Fruit fly (Drosophila melanogaster) S2 (cell line): ENCODE results near the gene Nlg4.
A peak's percentile ranks its signal among the peaks of the same experiment; 100 is the strongest.

Experiments used
- CG8478 ChIP-seq: fragments of >200 bp; optimal IDR thresholded peaks from 2 replicates; lab custom pipeline; 2018
- CTCF ChIP-seq, 2 experiments: fragments of >200 bp; optimal IDR thresholded peaks; 2 replicates each; lab custom pipeline; 2018

Gene Nlg4

DNA sequence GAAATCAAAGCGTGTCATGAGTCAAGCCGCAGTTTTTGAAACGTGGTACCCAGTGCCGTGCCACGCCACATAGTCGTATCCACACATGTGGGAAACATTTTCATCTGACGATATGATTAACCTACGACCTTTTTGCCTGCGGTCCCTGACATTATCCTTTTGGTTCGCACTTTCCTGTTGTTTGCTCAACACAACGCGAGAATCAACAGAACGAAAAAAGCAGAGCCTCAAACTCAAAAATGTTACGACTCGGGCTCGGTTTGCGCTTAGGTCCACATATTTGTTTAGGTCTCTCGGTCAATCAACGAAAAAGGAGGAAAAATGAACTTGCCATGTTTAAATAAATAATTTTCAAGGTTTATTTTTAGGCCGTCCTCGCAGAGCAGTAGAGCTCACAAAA lies 71.4 kb downstream of the Nlg4 start:
- TF ChIP-seq CG8478 (lab: Kevin White, UChicago) (no peak), CTCF (optimal IDR thresholded peaks at IDR 0.05; lab: Kevin White, UChicago) (no peak)

DNA sequence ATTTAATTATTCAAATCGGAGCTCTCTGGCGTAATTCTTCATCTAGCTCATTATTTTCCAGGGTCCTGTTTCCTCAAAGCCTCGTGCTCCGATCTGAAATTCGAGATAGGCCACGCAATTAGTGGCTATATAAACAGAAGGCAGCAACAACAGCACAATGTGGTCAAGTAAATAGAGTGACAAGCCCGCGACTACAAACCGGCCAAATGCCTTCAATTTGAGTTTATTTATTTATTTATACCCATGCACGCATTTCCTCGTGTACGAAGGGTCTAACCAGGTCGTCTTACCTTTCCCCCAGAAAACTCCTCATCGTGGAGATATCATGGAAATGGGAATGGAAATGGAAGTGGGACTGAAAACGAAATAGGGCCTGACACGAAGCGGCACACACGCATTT lies 72.2 kb downstream of the Nlg4 start:
- TF ChIP-seq CTCF (optimal IDR thresholded peaks at IDR 0.05; lab: Kevin White, UChicago): no peak
- TF ChIP-seq CG8478 (lab: Kevin White, UChicago): no peak

DNA sequence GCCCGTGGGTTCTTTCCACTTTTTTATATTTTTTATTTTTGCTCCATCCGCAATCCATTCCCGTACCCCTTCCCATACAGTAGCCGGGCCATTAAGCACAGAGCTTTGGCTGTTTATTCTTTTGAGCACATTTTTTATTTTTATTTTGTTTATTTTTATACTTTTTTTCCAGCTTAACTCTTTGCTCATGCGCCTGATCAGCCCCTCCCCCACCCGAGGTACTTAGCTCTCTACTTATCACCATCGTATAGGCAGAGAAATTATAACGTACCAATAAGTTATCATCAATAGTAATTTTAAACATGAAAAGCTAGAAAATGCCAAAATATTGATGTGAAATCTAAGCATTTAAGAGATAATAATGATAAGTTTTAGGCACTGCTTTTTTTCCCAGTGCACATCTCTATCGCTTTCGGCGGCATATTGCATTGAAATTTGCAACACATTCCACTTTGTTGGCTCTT lies 75.9 kb downstream of the Nlg4 start:
- TF ChIP-seq CG8478 (lab: Kevin White, UChicago): no peak
- TF ChIP-seq CTCF (optimal IDR thresholded peaks at IDR 0.05; lab: Kevin White, UChicago): no peak

DNA sequence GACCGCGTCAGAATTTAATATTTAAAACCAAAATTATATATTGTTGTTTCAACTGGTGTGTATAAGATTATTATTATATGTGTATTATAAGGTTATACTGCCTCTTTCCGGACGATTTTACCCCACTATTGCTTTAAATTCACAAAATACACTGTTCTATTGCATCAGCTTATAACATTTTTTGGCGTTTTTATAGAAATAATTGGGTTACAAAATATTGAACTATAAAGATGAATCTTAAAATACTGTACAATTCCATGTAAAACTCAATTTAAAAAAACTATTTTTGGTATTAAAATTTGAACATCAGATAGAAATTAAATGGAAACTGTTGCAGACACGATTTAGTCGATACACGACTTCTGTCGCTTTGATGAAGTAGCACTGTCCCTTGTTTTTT lies 77.5 kb downstream of the Nlg4 start:
- no peak for TF ChIP-seq CTCF (optimal IDR thresholded peaks at IDR 0.05; lab: Kevin White, UChicago)
- no peak for TF ChIP-seq CG8478 (lab: Kevin White, UChicago)

DNA sequence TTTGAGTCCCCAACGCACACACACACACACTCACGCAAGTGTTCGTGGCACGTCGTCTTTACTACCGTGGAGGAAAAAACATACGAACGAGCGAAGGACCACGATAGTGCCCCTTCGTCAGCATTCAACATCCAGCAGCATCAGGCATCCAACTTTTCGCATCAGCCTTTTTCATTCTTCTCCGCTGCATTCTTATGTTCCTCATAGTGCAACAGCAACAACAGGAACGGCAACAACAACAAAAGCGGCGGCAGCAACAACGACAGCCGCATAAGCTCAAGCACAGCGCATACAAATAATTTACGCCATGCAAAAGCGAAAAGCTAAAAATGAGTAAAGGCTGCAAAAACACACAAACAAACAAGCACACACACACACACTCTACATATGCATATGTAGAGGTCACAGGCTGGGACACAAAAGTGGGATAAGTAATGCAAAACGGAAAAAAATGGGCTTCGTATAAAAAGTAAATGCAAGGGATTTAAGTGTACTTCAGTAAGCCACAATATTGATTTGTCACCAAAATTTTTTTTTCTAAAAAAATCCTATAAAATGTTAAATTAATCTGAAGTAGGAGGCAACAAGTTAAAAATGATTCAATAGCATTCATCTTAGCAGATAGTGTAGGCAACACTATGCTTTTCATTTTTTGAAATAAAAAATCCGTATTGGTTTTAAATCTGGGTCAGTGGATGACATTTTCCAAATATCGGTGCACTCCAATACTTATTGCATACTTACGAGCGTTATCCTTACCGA lies 78.3 kb downstream of the Nlg4 start:
- TF ChIP-seq CG8478 (lab: Kevin White, UChicago): no peak
- no peak for TF ChIP-seq CTCF (optimal IDR thresholded peaks at IDR 0.05; lab: Kevin White, UChicago)

DNA sequence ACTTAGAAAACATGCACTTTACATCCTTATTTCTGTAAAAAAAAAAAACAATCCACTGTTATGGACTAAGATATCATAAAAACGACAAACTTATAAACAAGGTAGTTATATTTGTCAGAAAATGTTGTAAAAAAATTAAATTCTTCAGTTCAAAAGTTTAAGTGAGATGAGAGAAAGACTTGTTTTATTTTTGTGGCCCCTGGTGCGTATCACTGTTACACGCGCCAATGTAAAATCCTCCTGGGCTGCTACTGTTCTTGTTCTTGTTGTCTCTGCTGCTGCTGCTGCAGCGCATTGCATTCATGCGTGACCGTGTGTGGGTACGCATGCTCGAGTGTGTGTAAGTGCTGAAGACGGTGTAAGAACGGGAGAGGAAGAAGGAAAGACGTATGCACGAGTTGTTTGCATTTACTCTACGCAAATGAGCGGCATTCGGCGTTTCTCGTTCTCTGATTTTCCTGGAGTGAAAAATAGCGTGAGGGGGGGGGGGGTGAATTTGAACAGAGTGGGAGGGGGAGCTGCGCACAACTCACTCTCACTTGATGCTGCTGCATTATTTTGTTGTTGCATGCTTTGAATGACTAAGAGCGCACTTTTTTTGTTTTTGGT lies 79.0 kb downstream of the Nlg4 start:
- TF ChIP-seq CG8478 (lab: Kevin White, UChicago): no peak
- TF ChIP-seq CTCF (optimal IDR thresholded peaks at IDR 0.05; lab: Kevin White, UChicago): no peak

DNA sequence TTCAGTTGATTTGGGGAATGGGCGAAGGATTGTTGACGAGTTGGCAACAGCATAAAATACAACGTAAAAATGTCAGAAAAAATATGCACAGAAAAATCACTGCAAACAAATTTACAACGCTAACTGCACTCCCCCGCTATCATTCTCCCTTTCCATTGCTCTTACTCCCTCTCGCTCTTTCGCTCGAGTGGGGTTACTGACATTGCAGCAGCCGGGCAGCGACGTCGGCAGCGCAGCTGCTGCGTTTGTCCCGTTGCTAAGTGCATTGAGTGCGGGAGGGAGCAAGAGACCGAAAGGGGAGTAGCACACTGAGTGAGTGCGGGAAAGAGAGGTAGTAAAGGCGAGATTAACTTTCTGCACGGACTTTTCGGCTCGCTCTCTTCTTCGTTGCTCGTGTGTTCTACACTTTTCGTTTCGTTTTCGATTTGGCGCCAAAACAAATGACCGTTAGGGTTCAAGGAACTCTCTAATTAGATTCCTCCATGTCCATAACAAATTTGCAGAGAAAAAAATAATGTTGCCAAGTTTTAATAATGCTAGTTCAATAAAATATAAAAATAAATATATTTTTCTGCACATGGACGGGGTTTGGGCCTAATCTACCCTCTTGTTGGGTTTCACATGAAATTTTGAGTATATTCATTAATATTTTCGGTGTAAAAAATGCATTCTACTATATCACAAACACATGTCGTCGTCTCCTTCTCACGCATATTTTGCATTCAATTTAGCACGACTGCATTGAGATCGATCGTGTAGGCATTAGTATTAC lies 79.7 kb downstream of the Nlg4 start:
- TF ChIP-seq CTCF (optimal IDR thresholded peaks at IDR 0.05; lab: Kevin White, UChicago): no peak
- no peak for TF ChIP-seq CG8478 (lab: Kevin White, UChicago)

DNA sequence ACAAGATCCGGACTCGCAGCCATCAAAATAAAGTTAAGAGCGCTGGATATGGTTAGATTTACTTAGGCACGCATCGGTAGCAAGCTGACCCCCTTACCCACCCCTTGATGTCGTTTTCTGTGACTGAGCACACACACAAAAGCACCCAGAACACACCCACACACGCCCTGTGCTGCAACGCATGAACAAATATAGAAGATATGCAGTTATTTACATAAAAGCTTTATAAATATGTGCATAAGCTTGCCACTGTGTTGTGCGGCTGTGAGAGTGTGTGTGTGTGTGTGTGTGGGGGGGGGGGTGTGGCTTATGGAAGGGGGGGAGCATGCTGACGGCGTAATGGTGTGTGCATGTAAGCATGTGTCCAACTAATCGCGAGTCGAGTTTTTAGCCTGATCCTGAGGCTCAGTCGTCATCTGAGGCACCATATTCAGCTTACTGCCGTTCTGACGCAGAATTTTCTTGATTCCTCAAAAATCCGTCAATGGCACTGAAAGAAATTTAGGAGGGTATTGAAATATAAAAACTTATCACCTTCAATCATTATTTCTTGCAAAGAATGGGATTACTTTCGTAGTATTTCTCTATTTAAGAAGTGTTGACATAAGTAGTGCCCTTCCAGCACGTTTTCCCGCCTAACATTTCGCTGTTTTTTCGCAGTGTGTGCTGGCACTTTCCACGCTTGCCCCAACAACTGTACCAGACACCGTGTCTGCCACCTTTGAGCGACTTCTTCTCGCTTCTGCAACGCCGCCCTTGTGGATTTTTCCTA lies 81.3 kb downstream of the Nlg4 start:
- TF ChIP-seq CG8478 (lab: Kevin White, UChicago): no peak
- TF ChIP-seq CTCF (optimal IDR thresholded peaks at IDR 0.05; lab: Kevin White, UChicago): no peak

DNA sequence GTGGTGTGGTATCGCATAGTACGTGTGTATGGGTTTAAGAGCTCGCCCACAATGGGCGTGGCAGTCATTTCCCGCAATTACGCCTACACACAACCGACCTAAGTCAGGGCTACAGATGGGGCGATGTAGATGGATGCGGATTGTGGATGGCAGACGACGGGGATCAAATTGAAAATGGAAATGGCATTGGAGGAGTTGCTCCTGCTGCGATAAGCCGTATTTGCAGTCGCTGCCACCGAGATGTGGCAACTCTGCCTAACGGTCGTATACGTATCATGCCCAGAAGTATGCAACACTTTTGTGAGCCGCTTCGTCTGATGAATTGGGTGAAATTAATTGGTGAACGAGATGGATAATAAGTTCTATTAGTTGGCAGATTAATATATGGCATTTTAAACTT lies 82.1 kb downstream of the Nlg4 start:
- no peak for TF ChIP-seq CG8478 (lab: Kevin White, UChicago)
- peak; percentile 17 to 32 for TF ChIP-seq CTCF (optimal IDR thresholded peaks at IDR 0.05; lab: Kevin White, UChicago)

DNA sequence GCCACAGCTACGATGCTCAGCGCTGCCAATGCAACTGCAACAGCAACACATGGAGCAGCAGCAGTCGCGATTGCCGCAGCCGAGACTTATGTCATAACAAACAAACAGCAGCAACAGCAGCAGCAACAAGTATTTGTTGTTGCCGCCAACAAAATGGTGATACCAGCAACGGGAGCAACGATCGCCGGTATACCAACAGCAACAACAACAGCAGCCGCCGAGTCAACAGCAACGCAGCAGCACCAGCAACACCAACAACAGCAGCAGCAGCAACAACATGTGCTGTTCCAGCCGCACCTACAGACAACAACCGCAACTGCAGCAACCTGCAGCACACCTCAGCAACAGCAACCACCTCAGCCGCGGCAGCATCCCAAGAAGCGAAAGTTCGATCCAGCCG lies 83.5 kb downstream of the Nlg4 start:
- TF ChIP-seq CG8478 (lab: Kevin White, UChicago): no peak
- no peak for TF ChIP-seq CTCF (optimal IDR thresholded peaks at IDR 0.05; lab: Kevin White, UChicago)

DNA sequence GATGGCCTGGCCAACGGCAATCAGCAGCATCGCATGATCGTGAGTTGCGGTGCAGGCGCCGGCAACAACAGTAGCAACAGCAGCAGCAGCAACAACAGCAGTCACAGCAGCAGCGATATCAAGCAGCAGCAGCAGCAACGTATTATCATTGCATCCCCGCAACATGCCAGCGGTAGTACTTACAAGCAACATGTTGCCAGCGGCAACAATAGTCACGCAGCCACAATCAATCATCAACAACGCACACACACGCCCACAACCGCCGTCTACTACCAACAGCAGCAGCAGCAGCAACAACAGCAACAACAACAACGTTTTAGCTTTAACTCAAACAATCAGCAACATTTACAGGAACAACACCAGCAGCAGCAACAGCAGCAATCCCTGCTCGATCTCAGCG lies 84.0 kb downstream of the Nlg4 start:
- TF ChIP-seq CG8478 (lab: Kevin White, UChicago): no peak
- no peak for TF ChIP-seq CTCF (optimal IDR thresholded peaks at IDR 0.05; lab: Kevin White, UChicago)

DNA sequence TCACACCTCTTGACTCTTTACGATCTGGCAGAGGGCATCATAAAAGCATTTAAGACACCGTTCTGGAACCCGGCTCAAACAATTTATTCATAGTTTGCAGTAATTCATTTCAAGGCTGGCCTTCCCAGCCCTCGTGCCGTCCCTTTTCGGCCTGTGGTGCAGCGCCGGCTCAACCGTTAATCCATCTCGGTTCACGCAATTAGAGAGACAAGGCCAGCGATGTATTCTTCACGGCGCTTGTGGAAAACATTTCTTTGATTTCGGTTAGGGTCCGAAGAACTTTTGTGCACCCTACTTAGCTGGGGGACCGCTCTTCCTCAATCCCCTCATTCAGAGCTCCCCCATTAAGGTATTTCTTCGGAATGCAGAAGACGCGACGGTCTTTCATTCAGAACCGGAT lies 86.5 kb downstream of the Nlg4 start:
- TF ChIP-seq CTCF (optimal IDR thresholded peaks at IDR 0.05; lab: Kevin White, UChicago) (no peak), CG8478 (lab: Kevin White, UChicago) (no peak)

DNA sequence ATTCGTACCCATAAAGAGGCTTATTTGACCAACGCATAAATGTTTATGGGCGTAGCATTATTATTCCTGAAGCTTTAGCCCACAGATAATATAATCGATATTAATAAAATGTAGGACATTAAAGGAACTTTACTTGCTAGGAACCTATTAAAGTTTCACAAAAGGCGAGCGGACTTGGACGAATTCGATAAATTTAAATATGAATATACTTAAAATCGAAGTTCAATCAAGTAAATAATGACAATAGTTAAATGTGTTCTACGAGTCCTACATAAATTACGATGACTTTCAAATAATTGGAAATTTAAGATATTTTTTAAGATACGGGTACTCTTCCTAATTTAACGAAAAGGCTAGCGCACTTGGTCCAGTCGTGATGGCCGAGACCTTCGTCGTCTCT lies 87.0 kb downstream of the Nlg4 start:
- TF ChIP-seq CG8478 (lab: Kevin White, UChicago) (no peak), CTCF (optimal IDR thresholded peaks at IDR 0.05; lab: Kevin White, UChicago) (no peak)
